Worm (Caenorhabditis elegans) whole organism, midembryonic: ENCODE measurements around the gene F56D6.6.

Source experiments
- T22C8.4 ChIP-seq: fragments of 200-800 bp; sonication (Bioruptor generic); IDR thresholded peaks from 2 replicates; pipeline ENCODE4 v1.3.6; 2022; ENCODE audit warnings: missing genetic modification characterization, missing compliant biosample characterization
- cog-1 ChIP-seq: sonication (generic microtip); optimal IDR thresholded peaks from 2 replicates; lab custom pipeline; 2016; ENCODE audit warnings: missing genetic modification characterization, missing compliant biosample characterization
- flt-1 ChIP-seq: fragments of 200-800 bp; sonication (Bioruptor generic); IDR thresholded peaks from 2 replicates; pipeline ENCODE4 v1.3.6; 2022; ENCODE audit warnings: missing genetic modification characterization, missing compliant biosample characterization
- klf-2 ChIP-seq: fragments of 200-800 bp; sonication (Bioruptor generic); conservative IDR thresholded peaks from 2 replicates; pipeline ENCODE4 v1.3.6; 2022; ENCODE audit warnings: missing genetic modification reagents, missing genetic modification characterization, missing compliant biosample characterization
- med-1 ChIP-seq: sonication (generic microtip); optimal IDR thresholded peaks from 2 replicates; lab custom pipeline; 2017; ENCODE audit warnings: missing genetic modification characterization, mild to moderate bottlenecking, missing compliant biosample characterization, antibody characterized with exemption, missing genetic modification reagents; ENCODE audit not compliant: insufficient read depth
- ref-1 ChIP-seq: fragments of 200-800 bp; sonication (Bioruptor generic); conservative IDR thresholded peaks from 2 replicates; pipeline ENCODE4 v1.3.6; 2022; ENCODE audit warnings: missing genetic modification reagents, missing genetic modification characterization, missing compliant biosample characterization
- tab-1 ChIP-seq: fragments of 200-800 bp; sonication (Bioruptor generic); IDR thresholded peaks from 2 replicates; pipeline ENCODE4 v1.3.6; 2022; ENCODE audit warnings: missing genetic modification characterization, missing compliant biosample characterization
- ztf-23 ChIP-seq: fragments of 200-800 bp; sonication (Bioruptor generic); IDR thresholded peaks from 2 replicates; pipeline ENCODE4 v1.3.6; 2022; ENCODE audit warnings: missing genetic modification reagents, missing genetic modification characterization, missing compliant biosample characterization
- ztf-29 ChIP-seq: fragments of 200-800 bp; sonication (Bioruptor generic); IDR thresholded peaks from 2 replicates; pipeline ENCODE4 v1.3.6; 2022; ENCODE audit warnings: missing genetic modification reagents, missing genetic modification characterization, missing compliant biosample characterization

The F56D6.6 gene

ce11 chrIV:3902955-3903354 is at the start of gene F56D6.6:
TSS of gene F56D6.6 (plus strand) at chrIV:3903255.
- no peak for TF ChIP-seq ztf-23 (GFP tag; lab: Robert Waterston, UW)
- no peak for TF ChIP-seq med-1 (GFP tag; lab: Kevin White, UChicago)
- no peak for TF ChIP-seq tab-1 (GFP tag; lab: Robert Waterston, UW)
- TF ChIP-seq ref-1, result no peak
- TF ChIP-seq klf-2, result no peak
- TF ChIP-seq cog-1 (tag; lab: Kevin White, UChicago), result no peak
- TF ChIP-seq T22C8.4 (GFP tag; lab: Robert Waterston, UW), result no peak
- no peak for TF ChIP-seq flt-1
- TF ChIP-seq ztf-29, result no peak

- TF ChIP-seq tab-1 (GFP tag; lab: Robert Waterston, UW) (no peak), flt-1 (no peak), med-1 (GFP tag; lab: Kevin White, UChicago) (no peak), klf-2 (no peak), cog-1 (tag; lab: Kevin White, UChicago) (no peak), ref-1 (no peak)
These were observed 49.5 kb upstream of the F56D6.6 start for ce11 chrIV:3853557-3853956.

- no peak for TF ChIP-seq ztf-29
- TF ChIP-seq ztf-23 (GFP tag; lab: Robert Waterston, UW), result 0 out of 2 replicates have a peak, but pooled peaks have one; percentile 28
These were observed 48.4 kb upstream of the F56D6.6 start for ce11 chrIV:3854606-3855005.

ce11 chrIV:3855543-3855942 is 47.5 kb upstream of the F56D6.6 start, which contains the start of gene zag-1:
TSS of gene zag-1 (plus strand) at chrIV:3855843.
- no peak for TF ChIP-seq ztf-23 (GFP tag; lab: Robert Waterston, UW)
- no peak for TF ChIP-seq klf-2
- no peak for TF ChIP-seq ref-1
- no peak for TF ChIP-seq ztf-29
- TF ChIP-seq flt-1, result 0 out of 2 replicates have a peak, but pooled peaks have one; percentile 14
- no peak for TF ChIP-seq tab-1 (GFP tag; lab: Robert Waterston, UW)
- no peak for TF ChIP-seq T22C8.4 (GFP tag; lab: Robert Waterston, UW)
- no peak for TF ChIP-seq med-1 (GFP tag; lab: Kevin White, UChicago)

ce11 chrIV:3856190-3856589 is 46.9 kb upstream of the F56D6.6 start:
- no peak for TF ChIP-seq cog-1 (tag; lab: Kevin White, UChicago)
- no peak for TF ChIP-seq med-1 (GFP tag; lab: Kevin White, UChicago)
- TF ChIP-seq flt-1, result no peak
- TF ChIP-seq klf-2, result no peak

ce11 chrIV:3857999-3858552 is 45.0 kb upstream of the F56D6.6 start:
- no peak for TF ChIP-seq ztf-23 (GFP tag; lab: Robert Waterston, UW)
- TF ChIP-seq tab-1 (GFP tag; lab: Robert Waterston, UW), result no peak
- TF ChIP-seq klf-2, result no peak
- no peak for TF ChIP-seq flt-1
- TF ChIP-seq cog-1 (tag; lab: Kevin White, UChicago), result no peak
- TF ChIP-seq T22C8.4 (GFP tag; lab: Robert Waterston, UW), result no peak
- TF ChIP-seq med-1 (GFP tag; lab: Kevin White, UChicago), result no peak
- TF ChIP-seq ztf-29, result no peak
- TF ChIP-seq ref-1, result no peak

ce11 chrIV:3859552-3859951 is 43.5 kb upstream of the F56D6.6 start:
- TF ChIP-seq flt-1, result no peak
- no peak for TF ChIP-seq T22C8.4 (GFP tag; lab: Robert Waterston, UW)
- no peak for TF ChIP-seq ref-1
- no peak for TF ChIP-seq klf-2
- no peak for TF ChIP-seq ztf-23 (GFP tag; lab: Robert Waterston, UW)
- no peak for TF ChIP-seq ztf-29
- TF ChIP-seq med-1 (GFP tag; lab: Kevin White, UChicago), result no peak
- no peak for TF ChIP-seq tab-1 (GFP tag; lab: Robert Waterston, UW)
- TF ChIP-seq cog-1 (tag; lab: Kevin White, UChicago), result no peak

- TF ChIP-seq tab-1 (GFP tag; lab: Robert Waterston, UW), result no peak
- TF ChIP-seq ref-1, result no peak
- TF ChIP-seq med-1 (GFP tag; lab: Kevin White, UChicago), result no peak
- no peak for TF ChIP-seq flt-1
- TF ChIP-seq cog-1 (tag; lab: Kevin White, UChicago), result no peak
- TF ChIP-seq T22C8.4 (GFP tag; lab: Robert Waterston, UW), result no peak
- no peak for TF ChIP-seq ztf-29
- no peak for TF ChIP-seq ztf-23 (GFP tag; lab: Robert Waterston, UW)
- no peak for TF ChIP-seq klf-2
These were observed 42.6 kb upstream of the F56D6.6 start for ce11 chrIV:3860419-3860818.

ce11 chrIV:3862948-3863347 is 40.1 kb upstream of the F56D6.6 start:
- no peak for TF ChIP-seq ztf-29
- TF ChIP-seq med-1 (GFP tag; lab: Kevin White, UChicago), result no peak
- no peak for TF ChIP-seq T22C8.4 (GFP tag; lab: Robert Waterston, UW)
- no peak for TF ChIP-seq cog-1 (tag; lab: Kevin White, UChicago)
- no peak for TF ChIP-seq flt-1
- no peak for TF ChIP-seq ref-1
- TF ChIP-seq klf-2, result no peak
- TF ChIP-seq ztf-23 (GFP tag; lab: Robert Waterston, UW), result no peak
- TF ChIP-seq tab-1 (GFP tag; lab: Robert Waterston, UW), result no peak

- TF ChIP-seq tab-1 (GFP tag; lab: Robert Waterston, UW) (no peak), cog-1 (tag; lab: Kevin White, UChicago) (no peak), ztf-23 (GFP tag; lab: Robert Waterston, UW) (no peak), T22C8.4 (GFP tag; lab: Robert Waterston, UW) (no peak), med-1 (GFP tag; lab: Kevin White, UChicago) (no peak), ref-1 (no peak), flt-1 (no peak), ztf-29 (no peak), klf-2 (no peak)
These were observed 38.1 kb upstream of the F56D6.6 start, which contains the start of gene aat-8 for ce11 chrIV:3864944-3865343. TSS of gene aat-8 (minus strand) at chrIV:3865044.
